Worm (Caenorhabditis elegans): ENCODE measurements around the gene Y37A1B.7.

DNA sequence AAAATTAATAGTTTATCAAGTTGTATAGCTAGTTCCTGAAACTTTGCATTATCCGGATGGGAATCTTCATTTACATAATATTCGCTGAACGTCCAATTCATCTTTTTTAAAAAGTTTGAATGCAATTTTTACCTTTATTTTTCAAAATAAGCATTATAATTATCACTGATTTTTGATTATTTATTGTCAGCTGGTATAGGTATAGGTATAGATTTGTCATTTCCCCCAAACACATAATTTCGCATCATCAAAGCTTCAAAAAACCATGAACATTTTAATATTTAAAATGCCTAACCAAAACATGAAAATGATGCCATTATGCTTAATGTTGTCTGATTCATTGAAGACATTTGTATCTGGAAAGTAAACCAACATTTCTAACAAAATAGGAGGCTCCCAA is 27.7 kb downstream of the Y37A1B.7 start, which contains the start of gene srw-63:
- TF ChIP-seq ceh-58 (GFP tag; IDR thresholded peaks at IDR 0.05) (no peak), ceh-40 (GFP tag; IDR thresholded peaks at IDR 0.05) (no peak), F39B2.1 (GFP tag; IDR thresholded peaks at IDR 0.05) (no peak), madf-6 (GFP tag; IDR thresholded peaks at IDR 0.05) (no peak), ccch-3 (GFP tag; optimal IDR thresholded peaks at IDR 0.05) (no peak), ama-1 (optimal IDR thresholded peaks at IDR 0.05) (no peak), ama-1 (GFP tag; optimal IDR thresholded peaks at IDR 0.05) (no peak), egl-44 (GFP tag; IDR thresholded peaks at IDR 0.05) (no peak), lin-35 (GFP tag; optimal IDR thresholded peaks at IDR 0.05) (no peak), F49E8.2 (tag; optimal IDR thresholded peaks at IDR 0.05; ENCODE audit: insufficient read depth) (no peak), F37B4.10 (GFP tag; IDR thresholded peaks at IDR 0.05) (no peak), ekl-4 (GFP tag; IDR thresholded peaks at IDR 0.05) (no peak), hrde-1 (tag; optimal IDR thresholded peaks at IDR 0.05; ENCODE audit: borderline replicate concordance) (no peak)

Measured in whole organism, young adult.